Worm (Caenorhabditis elegans): ENCODE results near the gene C48D5.3.

DNA sequence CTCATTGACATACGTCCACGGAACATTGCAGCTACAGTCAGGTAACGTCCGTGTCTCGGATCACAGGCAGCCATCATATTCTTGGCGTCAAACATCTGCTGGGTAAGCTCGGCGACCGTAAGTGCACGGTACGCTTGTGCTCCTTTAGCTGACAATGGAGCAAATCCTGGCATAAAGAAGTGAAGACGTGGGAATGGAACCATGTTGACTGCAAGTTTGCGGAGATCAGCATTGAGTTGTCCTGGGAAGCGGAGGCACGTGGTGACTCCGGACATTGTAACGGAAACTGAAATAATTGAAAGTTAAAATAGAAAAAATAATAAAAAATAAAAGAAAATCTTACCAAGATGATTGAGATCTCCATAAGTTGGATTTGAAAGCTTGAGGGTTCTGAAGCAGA is 42.0 kb downstream of the C48D5.3 start:
- TF ChIP-seq klf-2 (GFP tag; conservative IDR thresholded peaks at IDR 0.05) = no peak
- TF ChIP-seq flt-1 (GFP tag; IDR thresholded peaks at IDR 0.05) = no peak
- no peak for TF ChIP-seq T22C8.4 (GFP tag; IDR thresholded peaks at IDR 0.05)
- no peak for TF ChIP-seq cog-1 (tag; optimal IDR thresholded peaks at IDR 0.05)
